Worm (Caenorhabditis elegans): ENCODE results near the gene F53B7.7.

The F53B7.7 gene

ce11 chrV:11046730-11047129 is 47.8 kb downstream of the F53B7.7 start, which contains the start of gene dhs-18:
Gene dhs-18 (minus strand): TSS chrV:11046833.
- TF ChIP-seq elt-2 (tag; optimal IDR thresholded peaks at IDR 0.05): peak; percentile 72
- peak; percentile 83 for TF ChIP-seq pqm-1 (tag; optimal IDR thresholded peaks at IDR 0.05)
- no peak for TF ChIP-seq ceh-16 (tag; optimal IDR thresholded peaks at IDR 0.05)
- TF ChIP-seq ceh-82 (tag; optimal IDR thresholded peaks at IDR 0.05): no peak
- no peak for TF ChIP-seq ztf-11 (tag; optimal IDR thresholded peaks at IDR 0.05)

- TF ChIP-seq ZK546.5 (tag; optimal IDR thresholded peaks at IDR 0.05) (no peak), hmg-11 (tag; optimal IDR thresholded peaks at IDR 0.05) (no peak), sea-2 (GFP tag; optimal IDR thresholded peaks at IDR 0.05) (no peak), snpc-4 (tag; optimal IDR thresholded peaks at IDR 0.05) (no peak), unc-39 (tag; optimal IDR thresholded peaks at IDR 0.05) (no peak), lin-15B (tag; optimal IDR thresholded peaks at IDR 0.05) (no peak), mdl-1 (tag; optimal IDR thresholded peaks at IDR 0.05) (no peak), nhr-237 (tag; optimal IDR thresholded peaks at IDR 0.05) (no peak), eor-1 (tag; optimal IDR thresholded peaks at IDR 0.05) (no peak), pha-4 (tag; optimal IDR thresholded peaks at IDR 0.05) (no peak), daf-12 (tag; optimal IDR thresholded peaks at IDR 0.05) (no peak), nhr-12 (tag; optimal IDR thresholded peaks at IDR 0.05) (no peak), lin-39 (tag; optimal IDR thresholded peaks at IDR 0.05) (no peak), ama-1 (optimal IDR thresholded peaks at IDR 0.05) (no peak)
Observed at ce11 chrV:11048678-11049077, 49.8 kb downstream of the F53B7.7 start, which contains the start of gene srh-74. Gene srh-74 (minus strand): TSS chrV:11048778.

All from whole organism, L3 larva.